Fruit fly (Drosophila melanogaster) whole organism, adult: ENCODE data around the gene Sdr.

Experiments
- CG11617 ChIP-seq: fragments of 200-800 bp; sonication (Bioruptor generic); optimal IDR thresholded peaks from 2 replicates; lab custom pipeline; 2017; ENCODE audit warnings: mild to moderate bottlenecking, missing biosample characterization, missing genetic modification reagents, missing genetic modification characterization
- CG1620 ChIP-seq: fragments of 200-800 bp; sonication (Bioruptor generic); optimal IDR thresholded peaks from 2 replicates; lab custom pipeline; 2016; ENCODE audit warnings: missing biosample characterization, missing genetic modification characterization
- Clk ChIP-seq: fragments of 200-800 bp; sonication (Bioruptor generic); optimal IDR thresholded peaks from 2 replicates; lab custom pipeline; 2017; ENCODE audit warnings: missing biosample characterization, missing genetic modification characterization
- Crg-1 ChIP-seq: fragments of 200-800 bp; sonication (Bioruptor generic); optimal IDR thresholded peaks from 2 replicates; lab custom pipeline; 2016; ENCODE audit warnings: missing biosample characterization, missing genetic modification characterization
- pad ChIP-seq: fragments of 200-800 bp; sonication (Bioruptor generic); optimal IDR thresholded peaks from 3 replicates; lab custom pipeline; 2017; ENCODE audit warnings: missing biosample characterization, missing genetic modification characterization, mild to moderate bottlenecking, moderate library complexity, missing genetic modification reagents

- TF ChIP-seq CG1620 (GFP tag; lab: Kevin White, UChicago): no peak
- no peak for TF ChIP-seq CG11617
- no peak for TF ChIP-seq pad (GFP tag; lab: Kevin White, UChicago)
- no peak for TF ChIP-seq Clk (GFP tag; lab: Kevin White, UChicago)
- TF ChIP-seq Crg-1: no peak
These were observed 40.3 kb upstream of the Sdr start for dm6 chr3R:14878145-14878544.
